Fruit fly (Drosophila melanogaster): ENCODE measurements around the gene Plap.

DNA sequence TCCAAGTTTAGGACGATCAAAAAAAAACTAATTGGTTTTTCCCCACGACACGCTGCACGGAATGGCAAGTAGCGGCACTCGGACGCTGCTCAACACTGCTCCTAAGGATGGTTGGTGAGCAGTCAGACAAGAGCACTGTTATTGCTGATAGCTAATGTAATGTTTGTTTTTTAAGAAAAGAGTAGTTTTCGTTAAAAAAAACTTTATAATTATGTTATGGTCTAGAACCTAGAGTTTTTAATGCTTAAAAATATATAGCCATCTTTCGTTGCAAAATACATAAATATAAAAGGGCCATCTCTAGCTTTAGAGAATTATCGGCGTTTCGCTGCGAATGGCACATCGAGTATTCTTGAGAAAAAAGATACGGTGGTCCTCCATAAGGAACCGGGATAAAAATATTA lies 2.5 kb upstream of the Plap start, which contains the start of the genes Charon and CG4887:
- TF ChIP-seq pan (optimal IDR thresholded peaks at IDR 0.05) (no peak), usp (GFP tag; optimal IDR thresholded peaks at IDR 0.05) (no peak), Dll (optimal IDR thresholded peaks at IDR 0.05) (no peak), psq (optimal IDR thresholded peaks at IDR 0.05) (no peak), CG8478 (optimal IDR thresholded peaks at IDR 0.05) (no peak), EcR (GFP tag; optimal IDR thresholded peaks at IDR 0.05) (no peak)
